Worm (Caenorhabditis elegans): Measurements from ENCODE around the gene nhr-209.
"Not testable (repeated sequence)": the region's sequence is repeated elsewhere in the genome, so short reads cannot be mapped to it uniquely, and the experiment has no call there.

Gene nhr-209

ce11 chrV:12114693-12115092 lies 16.7 kb downstream of the nhr-209 start, which contains the start of gene spin-1:
Gene spin-1 (plus strand): TSS chrV:12114993.
- TF ChIP-seq flh-1 (GFP tag; optimal IDR thresholded peaks at IDR 0.05) = no peak

- TF ChIP-seq sem-2 (GFP tag; optimal IDR thresholded peaks at IDR 0.05) (no peak), M03D4.4 (tag; optimal IDR thresholded peaks at IDR 0.05) (no peak), mep-1 (tag; optimal IDR thresholded peaks at IDR 0.05) (no peak), sptf-1 (tag; optimal IDR thresholded peaks at IDR 0.05) (no peak), ceh-43 (GFP tag; optimal IDR thresholded peaks at IDR 0.05) (no peak), nhr-28 (tag; optimal IDR thresholded peaks at IDR 0.05) (no peak), nhr-76 (tag; optimal IDR thresholded peaks at IDR 0.05) (no peak), unc-39 (tag; optimal IDR thresholded peaks at IDR 0.05) (no peak)
Observed at ce11 chrV:12115150-12115549, 17.2 kb downstream of the nhr-209 start.

ce11 chrV:12117567-12118053 lies 19.7 kb downstream of the nhr-209 start, which contains the start of gene C13C4.8:
Gene C13C4.8 (plus strand): TSS chrV:12118003.
- TF ChIP-seq lsy-2 (tag; optimal IDR thresholded peaks at IDR 0.05) = no peak
- no peak for TF ChIP-seq sem-2 (GFP tag; optimal IDR thresholded peaks at IDR 0.05)
- no peak for TF ChIP-seq mab-5 (tag; optimal IDR thresholded peaks at IDR 0.05)
- no peak for TF ChIP-seq unc-120 (tag; optimal IDR thresholded peaks at IDR 0.05; ENCODE audit: poor library complexity, severe bottlenecking)
- no peak for TF ChIP-seq ces-1 (GFP tag; optimal IDR thresholded peaks at IDR 0.05)
- TF ChIP-seq ceh-43 (GFP tag; optimal IDR thresholded peaks at IDR 0.05) = no peak
- TF ChIP-seq M03D4.4 (tag; optimal IDR thresholded peaks at IDR 0.05) = no peak
- no peak for TF ChIP-seq tbx-8 (GFP tag; optimal IDR thresholded peaks at IDR 0.05)
- TF ChIP-seq nhr-28 (tag; optimal IDR thresholded peaks at IDR 0.05) = no peak
- TF ChIP-seq elt-3 (tag; optimal IDR thresholded peaks at IDR 0.05) = no peak
- no peak for TF ChIP-seq nhr-76 (tag; optimal IDR thresholded peaks at IDR 0.05)
- no peak for TF ChIP-seq mep-1 (tag; optimal IDR thresholded peaks at IDR 0.05)
- no peak for TF ChIP-seq ham-2 (GFP tag; optimal IDR thresholded peaks at IDR 0.05)
- TF ChIP-seq ceh-39 (tag; optimal IDR thresholded peaks at IDR 0.05) = no peak
- TF ChIP-seq ztf-11 (tag; optimal IDR thresholded peaks at IDR 0.05) = no peak
- TF ChIP-seq unc-39 (tag; optimal IDR thresholded peaks at IDR 0.05) = no peak
- no peak for TF ChIP-seq lin-13 (tag; optimal IDR thresholded peaks at IDR 0.05)

- no peak for TF ChIP-seq lin-13 (tag; optimal IDR thresholded peaks at IDR 0.05)
- TF ChIP-seq mls-2 (tag; optimal IDR thresholded peaks at IDR 0.05) = no peak
- TF ChIP-seq nhr-76 (tag; optimal IDR thresholded peaks at IDR 0.05) = no peak
- TF ChIP-seq ceh-43 (GFP tag; optimal IDR thresholded peaks at IDR 0.05) = no peak
- TF ChIP-seq lsy-2 (tag; optimal IDR thresholded peaks at IDR 0.05) = no peak
- no peak for TF ChIP-seq bed-3 (GFP tag; optimal IDR thresholded peaks at IDR 0.05)
Observed at ce11 chrV:12120381-12120780, 22.4 kb downstream of the nhr-209 start, which contains the start of gene C13C4.7. Gene C13C4.7 (minus strand): TSS chrV:12120481.

- TF ChIP-seq mls-2 (tag; optimal IDR thresholded peaks at IDR 0.05) = no peak
- no peak for TF ChIP-seq snpc-4 (tag; optimal IDR thresholded peaks at IDR 0.05)
- no peak for TF ChIP-seq zip-8 (tag; optimal IDR thresholded peaks at IDR 0.05)
Observed at ce11 chrV:12121274-12121673, 23.3 kb downstream of the nhr-209 start, which contains the start of gene C13C4.6. Gene C13C4.6 (plus strand): TSS chrV:12121574.

- not testable (repeated sequence) for TF ChIP-seq ham-2, tbx-8, ceh-43 (GFP tag; optimal IDR thresholded peaks at IDR 0.05)
Observed at ce11 chrV:12130688-12131087, 32.7 kb downstream of the nhr-209 start, which contains the start of gene C27A7.6. Gene C27A7.6 (minus strand): TSS chrV:12130788.

- not testable (repeated sequence) for TF ChIP-seq ham-2 (GFP tag; optimal IDR thresholded peaks at IDR 0.05); sem-2 (GFP tag; optimal IDR thresholded peaks at IDR 0.05); mep-1 (tag; optimal IDR thresholded peaks at IDR 0.05)
Observed at ce11 chrV:12131157-12131556, 33.2 kb downstream of the nhr-209 start, which contains the start of gene enpp-1. Gene enpp-1 (plus strand): TSS chrV:12131457.

- TF ChIP-seq zip-8 (tag; optimal IDR thresholded peaks at IDR 0.05) = no peak
- TF ChIP-seq unc-39 (tag; optimal IDR thresholded peaks at IDR 0.05) = no peak
- TF ChIP-seq blmp-1 (tag; optimal IDR thresholded peaks at IDR 0.05) = no peak
- no peak for TF ChIP-seq bed-3 (GFP tag; optimal IDR thresholded peaks at IDR 0.05)
- TF ChIP-seq lin-32 (GFP tag; optimal IDR thresholded peaks at IDR 0.05) = no peak
- TF ChIP-seq lin-13 (tag; optimal IDR thresholded peaks at IDR 0.05) = no peak
Observed at ce11 chrV:12137942-12138341, 40.0 kb downstream of the nhr-209 start.
